Fruit fly (Drosophila melanogaster) whole organism, embryonic: ENCODE measurements around the gene Rok.
A peak's percentile ranks its signal among the peaks of the same experiment; 100 is the strongest.

Experiments used
- Atf-2 ChIP-seq: fragments of 200-800 bp; sonication (Bioruptor generic); optimal IDR thresholded peaks from 2 replicates; lab custom pipeline; 2016; ENCODE audit warnings: missing biosample characterization, missing genetic modification characterization
- C15 ChIP-seq: fragments of 200-800 bp; sonication (Bioruptor generic); IDR thresholded peaks from 3 replicates; pipeline ENCODE4 v1.3.6; 2022; ENCODE audit warnings: missing biosample characterization, missing genetic modification characterization
- CG10274 ChIP-seq: fragments of 200-800 bp; sonication (Bioruptor generic); optimal IDR thresholded peaks from 3 replicates; lab custom pipeline; 2017; ENCODE audit warnings: missing biosample characterization, mild to moderate bottlenecking, missing genetic modification characterization
- CG10366 ChIP-seq: fragments of 200-800 bp; sonication (Bioruptor generic); IDR thresholded peaks from 2 replicates; pipeline ENCODE4 v1.3.6; 2022; ENCODE audit warnings: missing biosample characterization, missing genetic modification characterization
- CG10979 ChIP-seq: fragments of 200-800 bp; sonication (Bioruptor generic); optimal IDR thresholded peaks from 2 replicates; lab custom pipeline; 2018; ENCODE audit warnings: missing biosample characterization, mild to moderate bottlenecking, missing genetic modification characterization, moderate library complexity
- CG12659 ChIP-seq: fragments of 200-800 bp; sonication (Bioruptor generic); optimal IDR thresholded peaks from 3 replicates; lab custom pipeline; 2017; ENCODE audit warnings: mild to moderate bottlenecking, missing biosample characterization, missing genetic modification reagents, missing genetic modification characterization
- CG12744 ChIP-seq: fragments of 200-800 bp; sonication (Bioruptor generic); optimal IDR thresholded peaks from 2 replicates; lab custom pipeline; 2016; ENCODE audit warnings: missing biosample characterization, missing genetic modification characterization
- CG12942 ChIP-seq: fragments of 200-800 bp; sonication (Bioruptor generic); optimal IDR thresholded peaks from 3 replicates; lab custom pipeline; 2016; ENCODE audit warnings: missing biosample characterization, missing genetic modification characterization
- CG13624 ChIP-seq: fragments of 200-800 bp; sonication (Bioruptor generic); optimal IDR thresholded peaks from 2 replicates; lab custom pipeline; 2016; ENCODE audit warnings: missing biosample characterization, missing genetic modification characterization
- CG16779 ChIP-seq: fragments of 200-800 bp; sonication (Bioruptor generic); IDR thresholded peaks from 2 replicates; pipeline ENCODE4 v1.3.6; 2022; ENCODE audit warnings: missing biosample characterization, missing genetic modification characterization
- CG17568 ChIP-seq: fragments of 200-800 bp; sonication (Bioruptor generic); optimal IDR thresholded peaks from 2 replicates; lab custom pipeline; 2018; ENCODE audit warnings: missing biosample characterization, mild to moderate bottlenecking, missing genetic modification characterization, moderate library complexity
- CG1792 ChIP-seq: fragments of 200-800 bp; sonication (Bioruptor generic); optimal IDR thresholded peaks from 2 replicates; lab custom pipeline; 2016; ENCODE audit warnings: missing biosample characterization, missing genetic modification characterization
- CG2129 ChIP-seq: fragments of 200-800 bp; sonication (Bioruptor generic); IDR thresholded peaks from 2 replicates; pipeline ENCODE4 v1.3.6; 2022; ENCODE audit warnings: missing biosample characterization, missing genetic modification characterization; ENCODE audit not compliant: partially characterized antibody
- CG30431 ChIP-seq: fragments of 200-800 bp; sonication (Bioruptor generic); optimal IDR thresholded peaks from 2 replicates; lab custom pipeline; 2017; ENCODE audit warnings: missing biosample characterization, missing genetic modification characterization
- CG31224 ChIP-seq: fragments of 200-800 bp; sonication (Bioruptor generic); IDR thresholded peaks from 2 replicates; pipeline ENCODE4 v1.3.6; 2022; ENCODE audit warnings: missing biosample characterization, missing genetic modification characterization
- CG3995 ChIP-seq: fragments of 200-800 bp; sonication (Bioruptor generic); optimal IDR thresholded peaks from 3 replicates; lab custom pipeline; 2016; ENCODE audit warnings: missing biosample characterization, missing genetic modification characterization
- CG4854 ChIP-seq: fragments of 200-800 bp; sonication (Bioruptor generic); optimal IDR thresholded peaks from 2 replicates; lab custom pipeline; 2016; ENCODE audit warnings: missing biosample characterization, missing genetic modification characterization, inconsistent platforms
- CG5180 ChIP-seq: fragments of 200-800 bp; sonication (Bioruptor generic); optimal IDR thresholded peaks from 3 replicates; lab custom pipeline; 2017; ENCODE audit warnings: missing biosample characterization, missing genetic modification characterization, mild to moderate bottlenecking, moderate library complexity, missing genetic modification reagents
- CG6683 ChIP-seq: fragments of 200-800 bp; sonication (Bioruptor generic); optimal IDR thresholded peaks from 2 replicates; lab custom pipeline; 2017; ENCODE audit warnings: missing biosample characterization, mild to moderate bottlenecking, missing genetic modification characterization, missing genetic modification reagents
- CG6813 ChIP-seq: fragments of 200-800 bp; sonication (Bioruptor generic); optimal IDR thresholded peaks from 2 replicates; lab custom pipeline; 2017; ENCODE audit warnings: missing biosample characterization, missing genetic modification characterization, mild to moderate bottlenecking, moderate library complexity, missing genetic modification reagents
- CG7963 ChIP-seq: fragments of 200-800 bp; sonication (Bioruptor generic); IDR thresholded peaks from 3 replicates; pipeline ENCODE4 v1.3.6; 2022; ENCODE audit warnings: missing biosample characterization, missing genetic modification characterization; ENCODE audit not compliant: partially characterized antibody
- Chrac-16 ChIP-seq: fragments of 200-800 bp; sonication (Bioruptor generic); optimal IDR thresholded peaks from 3 replicates; lab custom pipeline; 2016; ENCODE audit warnings: missing biosample characterization, missing genetic modification characterization
- Drgx ChIP-seq: fragments of 200-800 bp; sonication (Bioruptor generic); IDR thresholded peaks from 2 replicates; pipeline ENCODE4 v1.3.6; 2022; ENCODE audit warnings: missing biosample characterization, missing genetic modification characterization
- Fer1 ChIP-seq: fragments of 200-800 bp; sonication (Bioruptor generic); optimal IDR thresholded peaks from 2 replicates; lab custom pipeline; 2017; ENCODE audit warnings: missing biosample characterization, mild to moderate bottlenecking, missing genetic modification characterization
- Hand ChIP-seq: fragments of 200-800 bp; sonication (Bioruptor generic); optimal IDR thresholded peaks from 2 replicates; lab custom pipeline; 2017; ENCODE audit warnings: mild to moderate bottlenecking, missing biosample characterization, missing genetic modification reagents, missing genetic modification characterization
- Hmx ChIP-seq: fragments of 200-800 bp; sonication (Bioruptor generic); optimal IDR thresholded peaks from 2 replicates; lab custom pipeline; 2016; ENCODE audit warnings: missing biosample characterization, missing genetic modification characterization
- Mrtf ChIP-seq: fragments of 200-800 bp; sonication (Bioruptor generic); IDR thresholded peaks from 3 replicates; pipeline ENCODE4 v1.3.6; 2022; ENCODE audit warnings: missing biosample characterization, missing genetic modification characterization
- NK7.1 ChIP-seq: fragments of 200-800 bp; sonication (Bioruptor generic); optimal IDR thresholded peaks from 3 replicates; lab custom pipeline; 2016; ENCODE audit warnings: missing biosample characterization, missing genetic modification characterization
- cato ChIP-seq: fragments of 200-800 bp; sonication (Bioruptor generic); optimal IDR thresholded peaks from 2 replicates; lab custom pipeline; 2016; ENCODE audit warnings: missing biosample characterization, missing genetic modification characterization, borderline replicate concordance
- crp ChIP-seq, 2 experiments: fragments of 200-800 bp; sonication (Bioruptor generic); optimal IDR thresholded peaks; 2 replicates in 1 of 2; 3 replicates in 1 of 2; lab custom pipeline; 2017; ENCODE audit warnings: missing biosample characterization in 2 of 2, missing genetic modification characterization in 2 of 2, mild to moderate bottlenecking in 1 of 2, moderate library complexity in 1 of 2
- cwo ChIP-seq: fragments of 200-800 bp; sonication (Bioruptor generic); optimal IDR thresholded peaks from 3 replicates; lab custom pipeline; 2017; ENCODE audit warnings: missing biosample characterization, missing genetic modification characterization, mild to moderate bottlenecking, moderate library complexity, missing genetic modification reagents
- da ChIP-seq: fragments of 200-800 bp; sonication (Bioruptor generic); optimal IDR thresholded peaks from 2 replicates; lab custom pipeline; 2016; ENCODE audit warnings: missing biosample characterization, missing genetic modification characterization
- gcm ChIP-seq: fragments of 200-800 bp; sonication (Bioruptor generic); optimal IDR thresholded peaks from 2 replicates; lab custom pipeline; 2019; ENCODE audit warnings: missing biosample characterization, mild to moderate bottlenecking, missing genetic modification characterization, moderate library complexity
- gsb-n ChIP-seq: fragments of 200-800 bp; sonication (Bioruptor generic); optimal IDR thresholded peaks from 3 replicates; lab custom pipeline; 2018; ENCODE audit warnings: missing biosample characterization, mild to moderate bottlenecking, missing genetic modification characterization
- gt ChIP-seq: fragments of 200-800 bp; sonication (Bioruptor generic); IDR thresholded peaks from 2 replicates; pipeline ENCODE4 v1.3.6; 2022; ENCODE audit warnings: missing biosample characterization, missing genetic modification characterization
- hbn ChIP-seq: fragments of 200-800 bp; sonication (Bioruptor generic); IDR thresholded peaks from 2 replicates; pipeline ENCODE4 v1.3.6; 2022; ENCODE audit warnings: missing biosample characterization, missing genetic modification characterization; ENCODE audit not compliant: partially characterized antibody
- ind ChIP-seq: fragments of 200-800 bp; sonication (Bioruptor generic); optimal IDR thresholded peaks from 3 replicates; lab custom pipeline; 2016; ENCODE audit warnings: missing biosample characterization, missing genetic modification characterization
- jigr1 ChIP-seq: fragments of 200-800 bp; sonication (Bioruptor generic); IDR thresholded peaks from 3 replicates; pipeline ENCODE4 v1.3.6; 2022; ENCODE audit warnings: missing biosample characterization, missing genetic modification characterization
- jing ChIP-seq: fragments of 200-800 bp; sonication (Bioruptor generic); optimal IDR thresholded peaks from 2 replicates; lab custom pipeline; 2018; ENCODE audit warnings: missing biosample characterization, mild to moderate bottlenecking, missing genetic modification characterization
- odd ChIP-seq: fragments of 200-800 bp; sonication (Bioruptor generic); optimal IDR thresholded peaks from 2 replicates; lab custom pipeline; 2017; ENCODE audit warnings: missing biosample characterization, mild to moderate bottlenecking, missing genetic modification characterization
- org-1 ChIP-seq: fragments of 200-800 bp; sonication (Bioruptor generic); optimal IDR thresholded peaks from 2 replicates; lab custom pipeline; 2017; ENCODE audit warnings: missing biosample characterization, missing genetic modification characterization
- run ChIP-seq: fragments of 200-800 bp; sonication (Bioruptor generic); optimal IDR thresholded peaks from 3 replicates; lab custom pipeline; 2018; ENCODE audit warnings: missing biosample characterization, mild to moderate bottlenecking, missing genetic modification characterization
- sqz ChIP-seq: fragments of 200-800 bp; sonication (Bioruptor generic); optimal IDR thresholded peaks from 3 replicates; lab custom pipeline; 2018; ENCODE audit warnings: missing biosample characterization, mild to moderate bottlenecking, missing genetic modification characterization
- sr ChIP-seq: fragments of 200-800 bp; sonication (Bioruptor generic); IDR thresholded peaks from 3 replicates; pipeline ENCODE4 v1.3.6; 2022; ENCODE audit warnings: missing biosample characterization, missing genetic modification characterization
- ttk ChIP-seq: fragments of 200-800 bp; sonication (Bioruptor generic); IDR thresholded peaks from 2 replicates; pipeline ENCODE4 v2.1.2; 2022; ENCODE audit warnings: missing biosample characterization, missing genetic modification characterization
- tup ChIP-seq: fragments of 200-800 bp; sonication (Bioruptor generic); optimal IDR thresholded peaks from 2 replicates; lab custom pipeline; 2016; ENCODE audit warnings: missing biosample characterization, mild to moderate bottlenecking, missing genetic modification characterization, moderate library complexity
- zen ChIP-seq: fragments of 200-800 bp; sonication (Bioruptor generic); optimal IDR thresholded peaks from 3 replicates; lab custom pipeline; 2018; ENCODE audit warnings: missing biosample characterization, mild to moderate bottlenecking, missing genetic modification characterization, moderate library complexity

Rok gene

dm6 chrX:16637594-16638485 lies 626 bp upstream of the Rok start, which contains the start of gene RpS19a (continued):
- TF ChIP-seq sr (GFP tag; lab: Robert Waterston, UW) (peak; percentile 71; the same call in 2 of the 3 replicates), Chrac-16 (GFP tag; lab: Kevin White, UChicago) (no peak), org-1 (peak; percentile 73), CG30431 (GFP tag; lab: Kevin White, UChicago) (peak; percentile 62), CG12659 (peak; percentile 84), Drgx (GFP tag; lab: Robert Waterston, UW) (no peak; the same call in none of the 2 replicates), hbn (GFP tag; lab: Robert Waterston, UW) (no peak), Atf-2 (peak; percentile 36), tup (no peak), CG10274 (peak; percentile 73), zen (tag; lab: Kevin White, UChicago) (peak; percentile 40), Mrtf (GFP tag; lab: Robert Waterston, UW) (peak; percentile 66; the same call in 2 of the 3 replicates), NK7.1 (peak; percentile 48), ttk (peak; percentile 62), CG3995 (peak; percentile 25), gcm (GFP tag; lab: Kevin White, UChicago) (peak; percentile 67), jigr1 (GFP tag; lab: Robert Waterston, UW) (no peak), CG2129 (no peak; the same call in 1 of the 2 replicates), CG6813 (peak; percentile 88), ind (GFP tag; lab: Kevin White, UChicago) (no peak), Fer1 (GFP tag; lab: Kevin White, UChicago) (peak; percentile 89), gt (0 out of 2 replicates have a peak, but pooled peaks have one; percentile 18), CG10979 (peak; percentile 35), CG31224 (GFP tag; lab: Robert Waterston, UW) (peak; percentile 46), gsb-n (tag; lab: Kevin White, UChicago) (peak; percentile 63), CG10366 (GFP tag; lab: Robert Waterston, UW) (peak; percentile 70), CG16779 (GFP tag; lab: Robert Waterston, UW) (0 out of 2 replicates have a peak, but pooled peaks have one; percentile 66), Hand (GFP tag; lab: Kevin White, UChicago) (peak; percentile 88), CG12942 (peak; percentile 21), da (no peak), crp (GFP tag; optimal IDR thresholded peaks at IDR 0.05; lab: Kevin White, UChicago) (peak in 1 of 2 experiments; percentile 22), CG6683 (peak; percentile 56), jing (GFP tag; lab: Kevin White, UChicago) (no peak), CG5180 (GFP tag; lab: Kevin White, UChicago) (peak; percentile 73), CG13624 (GFP tag; lab: Kevin White, UChicago) (peak; percentile 27), odd (GFP tag; lab: Kevin White, UChicago) (peak; percentile 90), CG4854 (GFP tag; lab: Kevin White, UChicago) (peak; percentile 65), sqz (GFP tag; lab: Kevin White, UChicago) (peak; percentile 87), Hmx (GFP tag; lab: Kevin White, UChicago) (no peak), cato (GFP tag; lab: Kevin White, UChicago) (no peak), CG17568 (GFP tag; lab: Kevin White, UChicago) (peak; percentile 92), run (tag; lab: Kevin White, UChicago) (peak; percentile 31), cwo (peak; percentile 55), CG12744 (GFP tag; lab: Kevin White, UChicago) (no peak), CG7963 (GFP tag; lab: Robert Waterston, UW) (peak; percentile 29; the same call in 1 of the 3 replicates), CG1792 (no peak), C15 (GFP tag; lab: Robert Waterston, UW) (peak; percentile 68; the same call in 1 of the 3 replicates)
